Fruit fly (Drosophila melanogaster) whole organism, prepupa: ENCODE results near the gene CG6712.
A peak's percentile ranks its signal among the peaks of the same experiment; 100 is the strongest.

Experiments used
- CG11902 ChIP-seq: fragments of 200-800 bp; sonication (Bioruptor generic); optimal IDR thresholded peaks from 3 replicates; lab custom pipeline; 2016; ENCODE audit warnings: missing biosample characterization, missing genetic modification characterization
- CG16779 ChIP-seq: fragments of 200-800 bp; sonication (Bioruptor generic); optimal IDR thresholded peaks from 3 replicates; lab custom pipeline; 2017; ENCODE audit warnings: missing biosample characterization, mild to moderate bottlenecking, missing genetic modification characterization
- CG6792 ChIP-seq: fragments of 200-800 bp; sonication (Bioruptor generic); optimal IDR thresholded peaks from 3 replicates; lab custom pipeline; 2016; ENCODE audit warnings: missing biosample characterization, missing genetic modification characterization
- Eip75B ChIP-seq: fragments of 200-800 bp; sonication (Bioruptor generic); optimal IDR thresholded peaks from 3 replicates; lab custom pipeline; 2016; ENCODE audit warnings: missing biosample characterization, missing genetic modification characterization
- OdsH ChIP-seq: fragments of 200-800 bp; sonication (Bioruptor generic); optimal IDR thresholded peaks from 3 replicates; lab custom pipeline; 2016; ENCODE audit warnings: missing biosample characterization, missing genetic modification characterization
- cyc ChIP-seq: fragments of 200-800 bp; sonication (Bioruptor generic); optimal IDR thresholded peaks from 3 replicates; lab custom pipeline; 2016; ENCODE audit warnings: missing biosample characterization, missing genetic modification characterization
- spab ChIP-seq: fragments of 200-800 bp; sonication (Bioruptor generic); optimal IDR thresholded peaks from 2 replicates; lab custom pipeline; 2017; ENCODE audit warnings: missing biosample characterization, mild to moderate bottlenecking, missing genetic modification characterization, missing genetic modification reagents

dm6 chr2L:12045941-12046855, 50.1 kb downstream of the CG6712 start, which contains the start of gene CG6770:
- peak; percentile 80 for TF ChIP-seq cyc (GFP tag; lab: Kevin White, UChicago)
- peak; percentile 85 for TF ChIP-seq CG16779 (tag; lab: Kevin White, UChicago)
- TF ChIP-seq spab (GFP tag; lab: Kevin White, UChicago), result peak; percentile 78
- TF ChIP-seq CG11902, result peak; percentile 63
- peak; percentile 87 for TF ChIP-seq OdsH (GFP tag; lab: Kevin White, UChicago)
- TF ChIP-seq CG6792 (GFP tag; lab: Kevin White, UChicago), result peak; percentile 93
- TF ChIP-seq Eip75B (GFP tag; lab: Kevin White, UChicago), result peak; percentile 85
